Worm (Caenorhabditis elegans) whole organism, mixed stage, embryonic: ENCODE measurements around the gene svh-2.

ENCODE experiments used
- M03D4.4 ChIP-seq: sonication (generic microtip); optimal IDR thresholded peaks from 2 replicates; lab custom pipeline; 2017; ENCODE audit warnings: mild to moderate bottlenecking, missing genetic modification characterization, missing compliant biosample characterization
- bed-3 ChIP-seq: fragments of 200-800 bp; sonication (Bioruptor generic); optimal IDR thresholded peaks from 3 replicates; lab custom pipeline; 2018; ENCODE audit warnings: mild to moderate bottlenecking, missing genetic modification characterization, moderate library complexity, missing compliant biosample characterization
- blmp-1 ChIP-seq: fragments of 150-350 bp; optimal IDR thresholded peaks from 2 replicates; lab custom pipeline; 2014; ENCODE audit warnings: missing biosample characterization, missing genetic modification characterization
- ceh-43 ChIP-seq: fragments of 200-800 bp; sonication (Bioruptor generic); optimal IDR thresholded peaks from 2 replicates; lab custom pipeline; 2018; ENCODE audit warnings: mild to moderate bottlenecking, missing genetic modification characterization, moderate library complexity, missing compliant biosample characterization
- ceh-83 ChIP-seq: fragments of 200-800 bp; sonication (Bioruptor generic); optimal IDR thresholded peaks from 2 replicates; lab custom pipeline; 2018; ENCODE audit warnings: mild to moderate bottlenecking, missing genetic modification characterization, missing compliant biosample characterization
- ces-1 ChIP-seq: fragments of 150-350 bp; optimal IDR thresholded peaks from 2 replicates; lab custom pipeline; 2014; ENCODE audit warnings: missing biosample characterization, missing genetic modification reagents, missing genetic modification characterization
- cnd-1 ChIP-seq: fragments of 200-800 bp; sonication (Bioruptor generic); optimal IDR thresholded peaks from 2 replicates; lab custom pipeline; 2018; ENCODE audit warnings: mild to moderate bottlenecking, missing genetic modification characterization, missing compliant biosample characterization
- drap-1 ChIP-seq: fragments of 200-800 bp; sonication (Bioruptor generic); optimal IDR thresholded peaks from 3 replicates; lab custom pipeline; 2018; ENCODE audit warnings: mild to moderate bottlenecking, missing genetic modification characterization, missing compliant biosample characterization
- elt-1 ChIP-seq: sonication (generic microtip); optimal IDR thresholded peaks from 2 replicates; lab custom pipeline; 2017; ENCODE audit warnings: missing genetic modification characterization, mild to moderate bottlenecking, missing compliant biosample characterization, antibody characterized with exemption, moderate library complexity, borderline replicate concordance; ENCODE audit not compliant: insufficient read depth
- elt-3 ChIP-seq: fragments of 150-350 bp; optimal IDR thresholded peaks from 2 replicates; lab custom pipeline; 2014; ENCODE audit warnings: missing biosample characterization, missing genetic modification characterization
- flh-1 ChIP-seq: fragments of 200-800 bp; sonication (Bioruptor generic); optimal IDR thresholded peaks from 2 replicates; lab custom pipeline; 2018; ENCODE audit warnings: mild to moderate bottlenecking, missing genetic modification characterization, moderate library complexity, missing compliant biosample characterization
- ham-2 ChIP-seq: fragments of 200-800 bp; sonication (Bioruptor generic); optimal IDR thresholded peaks from 2 replicates; lab custom pipeline; 2018; ENCODE audit warnings: mild to moderate bottlenecking, missing genetic modification characterization, missing compliant biosample characterization
- hlh-1 ChIP-seq: fragments of 150-350 bp; optimal IDR thresholded peaks from 2 replicates; lab custom pipeline; 2014; ENCODE audit warnings: missing biosample characterization, missing genetic modification reagents, missing genetic modification characterization
- lin-13 ChIP-seq: fragments of 150-350 bp; optimal IDR thresholded peaks from 2 replicates; lab custom pipeline; 2014; ENCODE audit warnings: missing biosample characterization, missing genetic modification characterization
- lin-32 ChIP-seq: fragments of 200-800 bp; sonication (Bioruptor generic); optimal IDR thresholded peaks from 2 replicates; lab custom pipeline; 2018; ENCODE audit warnings: mild to moderate bottlenecking, missing genetic modification characterization, missing compliant biosample characterization
- lsy-2 ChIP-seq: fragments of 150-350 bp; optimal IDR thresholded peaks from 2 replicates; lab custom pipeline; 2014; ENCODE audit warnings: missing biosample characterization, missing genetic modification characterization
- mab-5 ChIP-seq: fragments of 150-350 bp; optimal IDR thresholded peaks from 2 replicates; lab custom pipeline; 2014; ENCODE audit warnings: missing biosample characterization, missing genetic modification characterization
- mep-1 ChIP-seq: fragments of 150-350 bp; optimal IDR thresholded peaks from 2 replicates; lab custom pipeline; 2017; ENCODE audit warnings: missing biosample characterization, missing genetic modification reagents, missing genetic modification characterization, inconsistent platforms
- nhr-12 ChIP-seq: fragments of 150-350 bp; optimal IDR thresholded peaks from 2 replicates; lab custom pipeline; 2014; ENCODE audit warnings: missing biosample characterization, missing genetic modification characterization
- nhr-2 ChIP-seq: fragments of 150-350 bp; optimal IDR thresholded peaks from 2 replicates; lab custom pipeline; 2014; ENCODE audit warnings: missing biosample characterization, missing genetic modification characterization
- nhr-28 ChIP-seq: fragments of 150-350 bp; optimal IDR thresholded peaks from 2 replicates; lab custom pipeline; 2014; ENCODE audit warnings: missing biosample characterization, missing genetic modification characterization
- nhr-76 ChIP-seq: sonication (generic microtip); optimal IDR thresholded peaks from 2 replicates; lab custom pipeline; 2017; ENCODE audit warnings: missing biosample characterization, missing genetic modification characterization
- pha-4 ChIP-seq: fragments of 150-350 bp; optimal IDR thresholded peaks from 2 replicates; lab custom pipeline; 2018; ENCODE audit warnings: missing biosample characterization, missing genetic modification reagents, missing genetic modification characterization
- sem-2 ChIP-seq: fragments of 200-800 bp; sonication (Bioruptor generic); optimal IDR thresholded peaks from 2 replicates; lab custom pipeline; 2018; ENCODE audit warnings: mild to moderate bottlenecking, missing genetic modification characterization, missing compliant biosample characterization
- sptf-1 ChIP-seq: sonication (generic microtip); optimal IDR thresholded peaks from 2 replicates; lab custom pipeline; 2017; ENCODE audit warnings: mild to moderate bottlenecking, missing genetic modification characterization, moderate library complexity, missing compliant biosample characterization
- tbx-8 ChIP-seq: fragments of 200-800 bp; sonication (Bioruptor generic); optimal IDR thresholded peaks from 2 replicates; lab custom pipeline; 2018; ENCODE audit warnings: mild to moderate bottlenecking, missing genetic modification characterization, moderate library complexity, missing compliant biosample characterization
- unc-120 ChIP-seq: sonication (generic microtip); optimal IDR thresholded peaks from 2 replicates; lab custom pipeline; 2017; ENCODE audit warnings: missing genetic modification characterization, missing compliant biosample characterization; ENCODE audit not compliant: poor library complexity, severe bottlenecking
- unc-39 ChIP-seq: fragments of 150-350 bp; optimal IDR thresholded peaks from 2 replicates; lab custom pipeline; 2014; ENCODE audit warnings: missing biosample characterization, missing genetic modification characterization
- unc-62 ChIP-seq: fragments of 150-350 bp; optimal IDR thresholded peaks from 2 replicates; lab custom pipeline; 2014; ENCODE audit warnings: missing biosample characterization, missing genetic modification reagents, missing genetic modification characterization
- ztf-11 ChIP-seq: fragments of 150-350 bp; optimal IDR thresholded peaks from 2 replicates; lab custom pipeline; 2014; ENCODE audit warnings: missing biosample characterization, missing genetic modification characterization

Gene svh-2

ce11 chrX:6511985-6512384 is 41.1 kb upstream of the svh-2 start, which contains the start of gene ttr-35:
ttr-35 (plus strand) TSS chrX:6512285.
- TF ChIP-seq unc-39 (tag; lab: Kevin White, UChicago) = no peak
- no peak for TF ChIP-seq unc-120 (tag; lab: Kevin White, UChicago)
- TF ChIP-seq sptf-1 (tag; lab: Kevin White, UChicago) = no peak
- TF ChIP-seq blmp-1 = no peak
- no peak for TF ChIP-seq elt-3
- TF ChIP-seq flh-1 (GFP tag; lab: Kevin White, UChicago) = no peak
- no peak for TF ChIP-seq lin-13 (tag; lab: Kevin White, UChicago)

ce11 chrX:6514466-6514865 is 38.6 kb upstream of the svh-2 start:
- peak; percentile 65 for TF ChIP-seq elt-3
- TF ChIP-seq nhr-12 (tag; lab: Kevin White, UChicago) = no peak

DNA sequence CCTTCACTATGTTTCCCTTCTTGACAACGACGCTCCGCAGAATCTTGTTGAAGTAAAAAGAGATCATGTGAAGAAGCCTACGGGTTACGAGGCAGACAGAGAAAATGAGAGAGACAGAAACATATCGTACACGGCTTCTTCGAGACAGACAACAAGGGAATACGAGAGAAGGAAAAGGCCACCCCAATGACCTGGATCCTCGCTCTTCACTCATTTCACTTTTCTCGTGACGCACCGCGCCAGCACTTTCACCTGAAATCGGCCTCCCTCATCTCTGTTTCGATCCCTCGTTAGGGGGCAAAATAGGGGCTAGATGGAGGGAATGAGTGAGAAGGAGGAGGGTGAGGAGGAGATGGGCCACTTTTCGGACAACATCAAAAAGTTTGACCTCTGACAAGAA is 37.8 kb upstream of the svh-2 start:
- TF ChIP-seq lsy-2 (tag; lab: Kevin White, UChicago) (no peak), ztf-11 (no peak), bed-3 (GFP tag; lab: Kevin White, UChicago) (no peak), mep-1 (tag; lab: Kevin White, UChicago) (no peak), unc-120 (tag; lab: Kevin White, UChicago) (no peak), blmp-1 (peak; percentile 90), hlh-1 (tag; lab: Kevin White, UChicago) (no peak), ceh-43 (GFP tag; lab: Kevin White, UChicago) (no peak), ham-2 (GFP tag; lab: Kevin White, UChicago) (peak; percentile 61)

- TF ChIP-seq ceh-43 (GFP tag; lab: Kevin White, UChicago) = no peak
- TF ChIP-seq lin-13 (tag; lab: Kevin White, UChicago) = no peak
- no peak for TF ChIP-seq nhr-2 (tag; lab: Kevin White, UChicago)
- TF ChIP-seq tbx-8 (GFP tag; lab: Kevin White, UChicago) = no peak
- TF ChIP-seq hlh-1 (tag; lab: Kevin White, UChicago) = no peak
These were observed 35.9 kb upstream of the svh-2 start for ce11 chrX:6517025-6517770.

DNA sequence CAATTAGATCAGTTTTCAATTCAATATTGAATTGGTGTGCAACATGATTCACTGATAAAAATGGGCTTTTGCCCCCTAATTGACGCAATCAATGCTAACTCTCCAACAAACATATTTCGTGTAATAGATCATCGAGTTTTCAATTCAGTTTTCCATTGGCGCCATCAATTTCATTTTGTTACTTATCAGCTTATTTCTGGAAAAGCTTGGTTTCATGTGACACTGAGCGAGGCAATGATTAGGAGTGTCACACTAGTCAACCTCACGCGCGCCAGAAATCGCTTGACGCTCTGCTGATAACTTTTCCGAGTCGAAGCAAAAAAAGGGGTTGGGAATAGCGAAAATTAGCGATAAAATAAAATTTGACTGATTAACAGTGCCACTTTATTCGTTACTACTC is 34.5 kb upstream of the svh-2 start, which contains the start of gene ets-4:
Gene ets-4, plus strand, starts transcription at position 347 of the 400 bp plus-strand sequence.
- no peak for TF ChIP-seq ces-1 (GFP tag; lab: Kevin White, UChicago)
- TF ChIP-seq cnd-1 (tag; lab: Kevin White, UChicago) = no peak
- TF ChIP-seq elt-3 = no peak
- no peak for TF ChIP-seq tbx-8 (GFP tag; lab: Kevin White, UChicago)
- no peak for TF ChIP-seq unc-62 (GFP tag; lab: Kevin White, UChicago)
- TF ChIP-seq drap-1 = no peak
- TF ChIP-seq elt-1 = no peak
- TF ChIP-seq mab-5 (tag; lab: Kevin White, UChicago) = no peak
- TF ChIP-seq lin-32 = no peak
- TF ChIP-seq lin-13 (tag; lab: Kevin White, UChicago) = no peak
- no peak for TF ChIP-seq flh-1 (GFP tag; lab: Kevin White, UChicago)
- no peak for TF ChIP-seq nhr-28 (tag; lab: Kevin White, UChicago)
- no peak for TF ChIP-seq ceh-83
- TF ChIP-seq mep-1 (tag; lab: Kevin White, UChicago) = no peak
- no peak for TF ChIP-seq bed-3 (GFP tag; lab: Kevin White, UChicago)
- TF ChIP-seq nhr-76 = no peak
- TF ChIP-seq sem-2 (GFP tag; lab: Kevin White, UChicago) = no peak
- TF ChIP-seq nhr-2 (tag; lab: Kevin White, UChicago) = no peak
- no peak for TF ChIP-seq M03D4.4 (tag; lab: Kevin White, UChicago)
- TF ChIP-seq, all 35 proteins: peak for 0

DNA sequence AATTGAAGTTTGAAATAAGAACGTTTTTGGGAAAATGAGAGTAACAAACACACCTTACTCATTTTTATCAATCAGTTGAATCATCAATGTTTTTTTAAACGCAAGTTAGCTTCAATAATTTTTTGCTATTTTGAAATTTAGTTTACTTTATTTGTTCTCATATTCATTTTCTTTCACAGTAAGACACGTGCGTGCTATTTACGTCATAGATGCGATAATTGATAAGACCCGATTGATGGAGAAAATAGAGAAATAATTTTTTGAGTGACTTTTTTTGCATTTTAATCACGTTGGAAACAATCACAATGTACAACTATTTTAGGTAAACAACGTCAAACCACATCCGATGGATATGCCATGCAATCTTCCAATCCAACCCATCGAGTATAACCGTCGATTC is 33.6 kb upstream of the svh-2 start:
- TF ChIP-seq elt-3 = no peak
- TF ChIP-seq cnd-1 (tag; lab: Kevin White, UChicago) = no peak
- TF ChIP-seq lin-13 (tag; lab: Kevin White, UChicago) = no peak
- no peak for TF ChIP-seq unc-62 (GFP tag; lab: Kevin White, UChicago)
- no peak for TF ChIP-seq sptf-1 (tag; lab: Kevin White, UChicago)
- TF ChIP-seq nhr-28 (tag; lab: Kevin White, UChicago) = no peak
- no peak for TF ChIP-seq bed-3 (GFP tag; lab: Kevin White, UChicago)
- no peak for TF ChIP-seq pha-4 (tag; lab: Kevin White, UChicago)
- TF ChIP-seq tbx-8 (GFP tag; lab: Kevin White, UChicago) = no peak
- no peak for TF ChIP-seq hlh-1 (tag; lab: Kevin White, UChicago)
- no peak for TF ChIP-seq ceh-43 (GFP tag; lab: Kevin White, UChicago)
- no peak for TF ChIP-seq unc-120 (tag; lab: Kevin White, UChicago)
